Fruit fly (Drosophila melanogaster): ENCODE measurements around the gene nrv1.
A peak's percentile ranks its signal among the peaks of the same experiment; 100 is the strongest.

nrv1 gene

dm6 chr2L:6830264-6830729 is 43.6 kb upstream of the nrv1 start (continued):
- TF ChIP-seq salm (tag; optimal IDR thresholded peaks at IDR 0.05): peak; percentile 2
- TF ChIP-seq bbx (GFP tag; IDR thresholded peaks at IDR 0.05; ENCODE audit: partially characterized antibody): no peak
- no peak for TF ChIP-seq pfk (GFP tag; optimal IDR thresholded peaks at IDR 0.05)
- peak in 1 of 2 experiments; percentile 38 for TF ChIP-seq Eip74EF (GFP tag; optimal IDR thresholded peaks at IDR 0.05)
- TF ChIP-seq CG17361 (GFP tag; IDR thresholded peaks at IDR 0.05): peak; percentile 86
- peak; percentile 71 for TF ChIP-seq CG4404 (GFP tag; IDR thresholded peaks at IDR 0.05)
- no peak for TF ChIP-seq Lim3 (GFP tag; IDR thresholded peaks at IDR 0.05)
- no peak for TF ChIP-seq CG3995 (GFP tag; optimal IDR thresholded peaks at IDR 0.05)
- TF ChIP-seq schlank (tag; optimal IDR thresholded peaks at IDR 0.05): no peak
- TF ChIP-seq YL-1 (GFP tag; optimal IDR thresholded peaks at IDR 0.05): no peak
- no peak for TF ChIP-seq mam (GFP tag; optimal IDR thresholded peaks at IDR 0.05)
- peak in 1 of 2 experiments; percentile 19 for TF ChIP-seq crp (GFP tag; optimal IDR thresholded peaks at IDR 0.05)
- TF ChIP-seq Oaz (GFP tag; IDR thresholded peaks at IDR 0.05): no peak
- TF ChIP-seq Vsx1 (GFP tag; optimal IDR thresholded peaks at IDR 0.05): peak; percentile 12
- no peak for TF ChIP-seq Aef1 (GFP tag; IDR thresholded peaks at IDR 0.05)
- no peak for TF ChIP-seq sim (GFP tag; IDR thresholded peaks at IDR 0.05)
- no peak for TF ChIP-seq CG11085 (GFP tag; IDR thresholded peaks at IDR 0.05)
- 0 out of 3 replicates have a peak, but pooled peaks have one; percentile 54 for TF ChIP-seq CG11695 (GFP tag; IDR thresholded peaks at IDR 0.05)
- peak; percentile 62 for TF ChIP-seq odd (GFP tag; optimal IDR thresholded peaks at IDR 0.05)
- no peak for TF ChIP-seq CG1832 (GFP tag; optimal IDR thresholded peaks at IDR 0.05)
- TF ChIP-seq CG14965 (GFP tag; optimal IDR thresholded peaks at IDR 0.05; ENCODE audit: borderline replicate concordance): no peak
- no peak for TF ChIP-seq inv (GFP tag; IDR thresholded peaks at IDR 0.05; ENCODE audit: partially characterized antibody)
- no peak for TF ChIP-seq run (tag; optimal IDR thresholded peaks at IDR 0.05)
- TF ChIP-seq Atf-2 (GFP tag; optimal IDR thresholded peaks at IDR 0.05): no peak
- TF ChIP-seq tio (GFP tag; optimal IDR thresholded peaks at IDR 0.05): peak; percentile 49
- no peak for TF ChIP-seq Blimp-1 (GFP tag; optimal IDR thresholded peaks at IDR 0.05)
- TF ChIP-seq CG11504 (tag; optimal IDR thresholded peaks at IDR 0.05): peak; percentile 69
- TF ChIP-seq CG3847 (GFP tag; IDR thresholded peaks at IDR 0.05): no peak
- TF ChIP-seq CG1233 (GFP tag; optimal IDR thresholded peaks at IDR 0.05): peak; percentile 65
- no peak for TF ChIP-seq CG1024 (GFP tag; IDR thresholded peaks at IDR 0.05)
- TF ChIP-seq klu (GFP tag; IDR thresholded peaks at IDR 0.05): no peak
- no peak for TF ChIP-seq CG10366 (GFP tag; IDR thresholded peaks at IDR 0.05)
- TF ChIP-seq p53 (GFP tag; optimal IDR thresholded peaks at IDR 0.05): no peak
- TF ChIP-seq ssp (GFP tag; IDR thresholded peaks at IDR 0.05): no peak
- no peak for TF ChIP-seq Doc2 (GFP tag; IDR thresholded peaks at IDR 0.05)
- no peak for TF ChIP-seq sd (tag; optimal IDR thresholded peaks at IDR 0.05)
- no peak for TF ChIP-seq CG15514 (GFP tag; optimal IDR thresholded peaks at IDR 0.05)
- TF ChIP-seq sima (GFP tag; optimal IDR thresholded peaks at IDR 0.05): no peak
- TF ChIP-seq kah (GFP tag; optimal IDR thresholded peaks at IDR 0.05): no peak
- peak; percentile 42 for TF ChIP-seq tap (tag; optimal IDR thresholded peaks at IDR 0.05)
- TF ChIP-seq Dek (tag; optimal IDR thresholded peaks at IDR 0.05): no peak
- no peak for TF ChIP-seq CG9609 (GFP tag; optimal IDR thresholded peaks at IDR 0.05)
- peak; percentile 68 for TF ChIP-seq nmo (GFP tag; optimal IDR thresholded peaks at IDR 0.05)
- TF ChIP-seq Myb (GFP tag; optimal IDR thresholded peaks at IDR 0.05): no peak
- no peak for TF ChIP-seq Rx (GFP tag; IDR thresholded peaks at IDR 0.05)
- no peak for TF ChIP-seq CG11398 (GFP tag; optimal IDR thresholded peaks at IDR 0.05)
- TF ChIP-seq Scr (GFP tag; IDR thresholded peaks at IDR 0.05; ENCODE audit: partially characterized antibody): no peak
- TF ChIP-seq CG12071 (GFP tag; optimal IDR thresholded peaks at IDR 0.05): no peak
- peak; percentile 31 for TF ChIP-seq CG10147 (GFP tag; optimal IDR thresholded peaks at IDR 0.05)
- TF ChIP-seq CG33213 (GFP tag; optimal IDR thresholded peaks at IDR 0.05): no peak
- peak; percentile 45 for TF ChIP-seq scrt (GFP tag; optimal IDR thresholded peaks at IDR 0.05)
